Fruit fly (Drosophila melanogaster) whole organism, prepupa: Measurements from ENCODE around the gene eRF1.
A peak's percentile ranks its signal among the peaks of the same experiment; 100 is the strongest.

Experiments used
- Blimp-1 ChIP-seq: fragments of 200-800 bp; sonication (Bioruptor generic); optimal IDR thresholded peaks from 3 replicates; lab custom pipeline; 2017; ENCODE audit warnings: missing biosample characterization, missing genetic modification characterization, mild to moderate bottlenecking, moderate library complexity, missing genetic modification reagents
- CG10631 ChIP-seq: fragments of 200-800 bp; sonication (Bioruptor generic); optimal IDR thresholded peaks from 2 replicates; lab custom pipeline; 2016; ENCODE audit warnings: missing biosample characterization, missing genetic modification characterization
- CG10669 ChIP-seq: fragments of 200-800 bp; sonication (Bioruptor generic); optimal IDR thresholded peaks from 3 replicates; lab custom pipeline; 2018; ENCODE audit warnings: missing biosample characterization, mild to moderate bottlenecking, missing genetic modification characterization, moderate library complexity
- CG11762 ChIP-seq: fragments of 200-800 bp; sonication (Bioruptor generic); optimal IDR thresholded peaks from 3 replicates; lab custom pipeline; 2016; ENCODE audit warnings: missing biosample characterization, missing genetic modification characterization; ENCODE audit not compliant: insufficient read depth
- CG11902 ChIP-seq: fragments of 200-800 bp; sonication (Bioruptor generic); optimal IDR thresholded peaks from 3 replicates; lab custom pipeline; 2016; ENCODE audit warnings: missing biosample characterization, missing genetic modification characterization
- CG15336 ChIP-seq: fragments of 200-800 bp; sonication (Bioruptor generic); IDR thresholded peaks from 2 replicates; pipeline ENCODE4 v1.3.6; 2022; ENCODE audit warnings: missing biosample characterization, missing genetic modification characterization
- CG1621 ChIP-seq: fragments of 200-800 bp; sonication (Bioruptor generic); optimal IDR thresholded peaks from 3 replicates; lab custom pipeline; 2018; ENCODE audit warnings: missing biosample characterization, mild to moderate bottlenecking, missing genetic modification characterization
- CG16779 ChIP-seq: fragments of 200-800 bp; sonication (Bioruptor generic); optimal IDR thresholded peaks from 3 replicates; lab custom pipeline; 2017; ENCODE audit warnings: missing biosample characterization, mild to moderate bottlenecking, missing genetic modification characterization
- CG31627 ChIP-seq: fragments of 200-800 bp; sonication (Bioruptor generic); optimal IDR thresholded peaks from 3 replicates; lab custom pipeline; 2016; ENCODE audit warnings: missing biosample characterization, missing genetic modification characterization
- CG32006 ChIP-seq: fragments of 200-800 bp; sonication (Bioruptor generic); optimal IDR thresholded peaks from 3 replicates; lab custom pipeline; 2017; ENCODE audit warnings: missing biosample characterization, mild to moderate bottlenecking, missing genetic modification characterization
- CG34406 ChIP-seq: fragments of 200-800 bp; sonication (Bioruptor generic); optimal IDR thresholded peaks from 3 replicates; lab custom pipeline; 2016; ENCODE audit warnings: missing biosample characterization, missing genetic modification characterization
- CG3919 ChIP-seq: fragments of 200-800 bp; sonication (Bioruptor generic); optimal IDR thresholded peaks from 3 replicates; lab custom pipeline; 2016; ENCODE audit warnings: missing biosample characterization, missing genetic modification characterization
- CG4318 ChIP-seq: fragments of 200-800 bp; sonication (Bioruptor generic); optimal IDR thresholded peaks from 3 replicates; lab custom pipeline; 2017; ENCODE audit warnings: missing biosample characterization, mild to moderate bottlenecking, missing genetic modification characterization
- CG6163 ChIP-seq: fragments of 200-800 bp; sonication (Bioruptor generic); IDR thresholded peaks from 3 replicates; pipeline ENCODE4 v1.3.6; 2022; ENCODE audit warnings: missing biosample characterization, missing genetic modification characterization
- CG6276 ChIP-seq: fragments of 200-800 bp; sonication (Bioruptor generic); optimal IDR thresholded peaks from 2 replicates; lab custom pipeline; 2017; ENCODE audit warnings: missing biosample characterization, mild to moderate bottlenecking, missing genetic modification characterization
- CG6854 ChIP-seq: fragments of 200-800 bp; sonication (Bioruptor generic); optimal IDR thresholded peaks from 2 replicates; lab custom pipeline; 2017; ENCODE audit warnings: missing biosample characterization, mild to moderate bottlenecking, missing genetic modification characterization
- CG7368 ChIP-seq: fragments of 200-800 bp; sonication (Bioruptor generic); optimal IDR thresholded peaks from 3 replicates; lab custom pipeline; 2016; ENCODE audit warnings: missing biosample characterization, missing genetic modification characterization
- CG8119 ChIP-seq: fragments of 200-800 bp; sonication (Bioruptor generic); IDR thresholded peaks from 3 replicates; pipeline ENCODE4 v1.3.6; 2022; ENCODE audit warnings: missing biosample characterization, missing genetic modification characterization
- Eip78C ChIP-seq: fragments of 200-800 bp; sonication (Bioruptor generic); peaks from one replicate; lab custom pipeline; 2016; ENCODE audit warnings: missing biosample characterization, missing genetic modification characterization
- Hr38 ChIP-seq: sonication (Bioruptor generic); optimal IDR thresholded peaks from 2 replicates; lab custom pipeline; 2016; ENCODE audit warnings: missing biosample characterization, missing genetic modification characterization
- Hr4 ChIP-seq: fragments of 200-800 bp; sonication (Bioruptor generic); optimal IDR thresholded peaks from 3 replicates; lab custom pipeline; 2016; ENCODE audit warnings: missing biosample characterization, missing genetic modification characterization
- Lpt ChIP-seq: fragments of 200-800 bp; sonication (Bioruptor generic); optimal IDR thresholded peaks from 3 replicates; lab custom pipeline; 2016; ENCODE audit warnings: missing biosample characterization, missing genetic modification characterization
- Met ChIP-seq: fragments of 200-800 bp; sonication (Bioruptor generic); optimal IDR thresholded peaks from 3 replicates; lab custom pipeline; 2016; ENCODE audit warnings: missing biosample characterization, missing genetic modification characterization
- Smox ChIP-seq: fragments of 200-800 bp; sonication (Bioruptor generic); optimal IDR thresholded peaks from 3 replicates; lab custom pipeline; 2016; ENCODE audit warnings: missing biosample characterization, missing genetic modification characterization
- Sox15 ChIP-seq: fragments of 200-800 bp; sonication (Bioruptor generic); optimal IDR thresholded peaks from 3 replicates; lab custom pipeline; 2016; ENCODE audit warnings: missing biosample characterization, missing genetic modification characterization
- achi ChIP-seq: fragments of 200-800 bp; sonication (Bioruptor generic); optimal IDR thresholded peaks from 3 replicates; lab custom pipeline; 2016; ENCODE audit warnings: missing biosample characterization, missing genetic modification characterization
- acj6 ChIP-seq: fragments of 200-800 bp; sonication (Bioruptor generic); optimal IDR thresholded peaks from 3 replicates; lab custom pipeline; 2016; ENCODE audit warnings: missing biosample characterization, missing genetic modification characterization
- cyc ChIP-seq: fragments of 200-800 bp; sonication (Bioruptor generic); optimal IDR thresholded peaks from 3 replicates; lab custom pipeline; 2016; ENCODE audit warnings: missing biosample characterization, missing genetic modification characterization
- dac ChIP-seq: fragments of 200-800 bp; sonication (Bioruptor generic); optimal IDR thresholded peaks from 2 replicates; lab custom pipeline; 2017; ENCODE audit warnings: missing biosample characterization, mild to moderate bottlenecking, missing genetic modification characterization
- dsx ChIP-seq: fragments of 200-800 bp; optimal IDR thresholded peaks from 3 replicates; lab custom pipeline; 2019; ENCODE audit warnings: missing biosample characterization, mild to moderate bottlenecking, missing genetic modification characterization, moderate library complexity; ENCODE audit not compliant: poor library complexity, severe bottlenecking
- eg ChIP-seq: fragments of 200-800 bp; sonication (Bioruptor generic); IDR thresholded peaks from 3 replicates; pipeline ENCODE4 v1.3.6; 2022; ENCODE audit warnings: missing biosample characterization, missing genetic modification characterization
- esn ChIP-seq: fragments of 200-800 bp; sonication (Bioruptor generic); optimal IDR thresholded peaks from 2 replicates; lab custom pipeline; 2016; ENCODE audit warnings: missing biosample characterization, mild to moderate bottlenecking, missing genetic modification characterization, moderate library complexity
- fkh ChIP-seq: fragments of 200-800 bp; sonication (Bioruptor generic); optimal IDR thresholded peaks from 3 replicates; lab custom pipeline; 2017; ENCODE audit warnings: missing biosample characterization, mild to moderate bottlenecking, missing genetic modification characterization, moderate library complexity
- lz ChIP-seq: fragments of 200-800 bp; sonication (Bioruptor generic); optimal IDR thresholded peaks from 3 replicates; lab custom pipeline; 2016; ENCODE audit warnings: missing biosample characterization, missing genetic modification characterization
- net ChIP-seq: fragments of 200-800 bp; sonication (Bioruptor generic); optimal IDR thresholded peaks from 3 replicates; lab custom pipeline; 2016; ENCODE audit warnings: missing biosample characterization, missing genetic modification characterization
- pdm3 ChIP-seq: fragments of 200-800 bp; sonication (Bioruptor generic); optimal IDR thresholded peaks from 3 replicates; lab custom pipeline; 2016; ENCODE audit warnings: missing biosample characterization, missing genetic modification characterization
- spab ChIP-seq: fragments of 200-800 bp; sonication (Bioruptor generic); optimal IDR thresholded peaks from 2 replicates; lab custom pipeline; 2017; ENCODE audit warnings: missing biosample characterization, mild to moderate bottlenecking, missing genetic modification characterization, missing genetic modification reagents
- ss ChIP-seq, 2 experiments: fragments of 200-800 bp; sonication (Bioruptor generic); optimal IDR thresholded peaks; 2 replicates in 1 of 2; 3 replicates in 1 of 2; lab custom pipeline; 2017 to 2018; ENCODE audit warnings: mild to moderate bottlenecking in 2 of 2, missing biosample characterization in 2 of 2, missing genetic modification characterization in 2 of 2, moderate library complexity in 1 of 2

Gene eRF1

dm6 chr3L:20366074-20366473 is 17.9 kb downstream of the eRF1 start:
- TF ChIP-seq net (GFP tag; lab: Kevin White, UChicago) = no peak
- no peak for TF ChIP-seq pdm3
- no peak for TF ChIP-seq lz (GFP tag; lab: Kevin White, UChicago)
- no peak for TF ChIP-seq CG7368 (GFP tag; lab: Kevin White, UChicago)
- TF ChIP-seq Hr4 (GFP tag; lab: Kevin White, UChicago) = no peak
- TF ChIP-seq CG10669 (GFP tag; lab: Kevin White, UChicago) = no peak
- no peak for TF ChIP-seq CG4318 (GFP tag; lab: Kevin White, UChicago)
- no peak for TF ChIP-seq eg (GFP tag; lab: Robert Waterston, UW)
- TF ChIP-seq dsx (GFP tag; lab: Kevin White, UChicago) = no peak
- TF ChIP-seq CG11762 (GFP tag; lab: Kevin White, UChicago) = no peak
- TF ChIP-seq fkh (GFP tag; lab: Kevin White, UChicago) = no peak
- TF ChIP-seq spab (GFP tag; lab: Kevin White, UChicago) = no peak
- TF ChIP-seq Blimp-1 = no peak
- no peak for TF ChIP-seq achi
- TF ChIP-seq CG34406 = no peak
- TF ChIP-seq Lpt (GFP tag; lab: Kevin White, UChicago) = no peak

dm6 chr3L:20366674-20367372 is 18.7 kb downstream of the eRF1 start, which contains the start of the genes Toll-9 and in:
Gene Toll-9 (minus strand): TSS chr3L:20366724.
Gene in (plus strand): TSS chr3L:20367198.
- TF ChIP-seq CG8119 (GFP tag; lab: Robert Waterston, UW) = peak; percentile 39; the same call in 1 of the 3 replicates
- peak; percentile 48 for TF ChIP-seq CG6854 (GFP tag; lab: Kevin White, UChicago)
- TF ChIP-seq eg (GFP tag; lab: Robert Waterston, UW) = peak; percentile 28; the same call in 1 of the 3 replicates
- peak; percentile 59 for TF ChIP-seq CG1621
- TF ChIP-seq Lpt (GFP tag; lab: Kevin White, UChicago) = no peak
- TF ChIP-seq CG15336 (GFP tag; lab: Robert Waterston, UW) = peak; percentile 33; the same call in 1 of the 2 replicates
- TF ChIP-seq, all 60 proteins: peak for 5

DNA sequence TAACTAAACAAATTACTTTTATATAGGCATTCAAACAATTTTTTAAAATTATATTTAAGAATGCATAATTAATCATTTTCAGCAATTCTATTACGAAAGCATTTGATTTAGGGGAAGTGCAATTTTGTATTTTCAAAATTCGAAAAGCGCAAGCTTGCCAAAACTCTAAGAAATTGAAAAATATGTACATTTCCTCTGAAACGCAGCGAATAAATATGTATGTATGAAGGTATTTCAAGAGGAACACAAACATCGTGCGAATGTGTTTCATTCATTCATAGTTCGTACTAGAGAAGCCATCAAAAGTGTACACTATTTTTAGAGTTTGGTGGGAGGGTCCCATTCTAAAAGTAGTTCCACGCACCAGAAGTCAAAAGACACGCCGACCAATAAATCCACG is 21.9 kb downstream of the eRF1 start, which contains the start of gene CG13247:
Gene CG13247 (plus strand): TSS at position 301 of the 400 bp plus-strand sequence.
- TF ChIP-seq CG10669 (GFP tag; lab: Kevin White, UChicago) = no peak
- TF ChIP-seq ss (GFP tag; optimal IDR thresholded peaks at IDR 0.05; lab: Kevin White, UChicago) = no peak
- no peak for TF ChIP-seq CG7368 (GFP tag; lab: Kevin White, UChicago)
- no peak for TF ChIP-seq esn
- TF ChIP-seq cyc = no peak
- TF ChIP-seq, all 60 proteins: peak for 0

- no peak for TF ChIP-seq CG11762 (GFP tag; lab: Kevin White, UChicago)
- TF ChIP-seq CG4318 (GFP tag; lab: Kevin White, UChicago) = no peak
- TF ChIP-seq, all 60 proteins: peak for 0
These were observed 27.3 kb downstream of the eRF1 start for dm6 chr3L:20375467-20375866.

DNA sequence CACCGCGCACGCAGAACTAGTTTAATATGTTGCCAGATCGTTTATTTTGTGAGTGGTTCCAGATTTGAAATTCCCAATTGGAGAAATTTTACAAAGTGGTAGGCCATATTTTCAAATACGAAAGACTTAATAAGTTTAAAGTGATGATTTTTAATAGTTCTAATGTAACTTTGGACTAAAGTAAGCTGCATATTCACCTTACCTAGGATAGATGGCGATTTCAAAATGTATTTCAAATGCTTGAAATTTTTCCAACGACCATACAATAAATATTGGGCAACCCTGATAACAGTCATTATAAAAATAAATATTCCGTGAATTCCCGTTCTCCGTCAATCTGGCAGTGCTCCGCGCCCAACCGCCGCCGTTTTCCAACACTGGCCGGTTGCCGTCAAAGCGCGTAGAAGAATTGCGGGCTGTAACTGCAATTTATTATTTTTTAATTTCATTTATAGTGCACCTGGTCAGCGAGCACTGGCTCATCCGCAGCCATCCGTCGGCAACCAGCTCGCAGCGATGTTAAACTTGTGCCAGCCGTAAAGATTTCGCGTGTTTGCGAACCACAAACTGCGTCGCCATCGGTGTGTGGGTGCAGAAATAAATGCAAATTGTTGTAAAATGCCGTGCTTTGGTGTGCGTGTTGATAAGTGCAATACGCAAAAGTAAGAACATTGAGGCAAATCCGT is 27.9 kb downstream of the eRF1 start, which contains the start of the genes Ide and RhoBTB:
Gene Ide (minus strand): TSS at position 19 of the 686 bp plus-strand sequence.
Gene RhoBTB (plus strand): TSS at position 365 of the 686 bp plus-strand sequence.
- peak; percentile 78 for TF ChIP-seq CG11762 (GFP tag; lab: Kevin White, UChicago)
- TF ChIP-seq Eip78C = peak; percentile 83
- peak; percentile 51 for TF ChIP-seq dac
- peak; percentile 88 for TF ChIP-seq acj6 (GFP tag; lab: Kevin White, UChicago)
- TF ChIP-seq Sox15 (GFP tag; lab: Kevin White, UChicago) = peak; percentile 90
- peak; percentile 53 for TF ChIP-seq dsx (GFP tag; lab: Kevin White, UChicago)
- peak; percentile 59; the same call in 1 of the 3 replicates for TF ChIP-seq CG6163
- no peak for TF ChIP-seq CG6276 (GFP tag; lab: Kevin White, UChicago)
- TF ChIP-seq spab (GFP tag; lab: Kevin White, UChicago) = peak; percentile 32
- TF ChIP-seq CG31627 (GFP tag; lab: Kevin White, UChicago) = peak; percentile 94
- TF ChIP-seq CG3919 (GFP tag; lab: Kevin White, UChicago) = peak; percentile 76
- TF ChIP-seq Hr38 (GFP tag; lab: Kevin White, UChicago) = peak; percentile 28
- peak; percentile 92 for TF ChIP-seq lz (GFP tag; lab: Kevin White, UChicago)
- TF ChIP-seq Met (GFP tag; lab: Kevin White, UChicago) = no peak
- peak; percentile 88 for TF ChIP-seq Hr4 (GFP tag; lab: Kevin White, UChicago)
- no peak for TF ChIP-seq CG15336 (GFP tag; lab: Robert Waterston, UW)
- peak; percentile 58 for TF ChIP-seq CG1621
- no peak for TF ChIP-seq CG16779
- TF ChIP-seq pdm3 = no peak
- peak; percentile 86 for TF ChIP-seq CG10631
- TF ChIP-seq CG11902 (GFP tag; lab: Kevin White, UChicago) = peak; percentile 91
- TF ChIP-seq CG32006 (GFP tag; lab: Kevin White, UChicago) = peak; percentile 84
- peak; percentile 80 for TF ChIP-seq esn
- no peak for TF ChIP-seq Smox (GFP tag; lab: Kevin White, UChicago)
- TF ChIP-seq achi = peak; percentile 86
